Worm (Caenorhabditis elegans) whole organism, L1 larva: ENCODE data around the gene let-70.
A peak's percentile ranks its signal among the peaks of the same experiment; 100 is the strongest.

Experiments used
- C16A3.4 ChIP-seq: fragments of 150-350 bp; optimal IDR thresholded peaks from 2 replicates; lab custom pipeline; 2014; ENCODE audit warnings: missing biosample characterization, missing genetic modification characterization
- Y116A8C.19 ChIP-seq: sonication (generic microtip); optimal IDR thresholded peaks from 2 replicates; lab custom pipeline; 2016; ENCODE audit warnings: missing compliant biosample characterization, missing genetic modification characterization, borderline replicate concordance
- aha-1 ChIP-seq: fragments of 150-350 bp; optimal IDR thresholded peaks from 2 replicates; lab custom pipeline; 2014; ENCODE audit warnings: missing biosample characterization, missing genetic modification characterization
- ceh-82 ChIP-seq, 3 experiments: fragments of 150-350 bp in 1 of 3; sonication (generic microtip) in 2 of 3; optimal IDR thresholded peaks; 2 replicates each; lab custom pipeline; 2014 to 2017; ENCODE audit warnings: missing biosample characterization in 3 of 3, missing genetic modification characterization in 3 of 3
- dpl-1 ChIP-seq, 3 experiments: fragments of 150-350 bp in 2 of 3; sonication (generic microtip) in 1 of 3; optimal IDR thresholded peaks; 2 replicates each; lab custom pipeline; 2014 to 2017; ENCODE audit warnings: missing biosample characterization in 3 of 3, missing genetic modification characterization in 3 of 3, missing genetic modification reagents in 3 of 3
- dsc-1 ChIP-seq: sonication (generic microtip); optimal IDR thresholded peaks from 2 replicates; lab custom pipeline; 2016; ENCODE audit warnings: mild to moderate bottlenecking, missing genetic modification characterization, missing compliant biosample characterization
- efl-1 ChIP-seq, 4 experiments: fragments of 150-350 bp; optimal IDR thresholded peaks in 3 of 4; peaks in 1 of 4; 1 replicate in 1 of 4; 2 replicates in 3 of 4; lab custom pipeline; 2014; ENCODE audit warnings: missing biosample characterization in 2 of 4, missing genetic modification characterization in 2 of 4, missing genetic modification reagents in 2 of 4
- egl-13 ChIP-seq: sonication (generic microtip); optimal IDR thresholded peaks from 2 replicates; lab custom pipeline; 2016; ENCODE audit warnings: missing genotype, missing genetic modification reagents, missing genetic modification characterization, missing compliant biosample characterization
- elt-2 ChIP-seq: sonication (generic microtip); optimal IDR thresholded peaks from 2 replicates; lab custom pipeline; 2016; ENCODE audit warnings: missing genetic modification characterization, mild to moderate bottlenecking, inconsistent platforms, missing compliant biosample characterization, missing genetic modification reagents
- ets-5 ChIP-seq: fragments of 200-800 bp; sonication (Bioruptor generic); IDR thresholded peaks from 2 replicates; pipeline ENCODE4 v1.3.6; 2022; ENCODE audit warnings: missing genetic modification characterization, missing compliant biosample characterization
- fkh-4 ChIP-seq: sonication (generic microtip); optimal IDR thresholded peaks from 2 replicates; lab custom pipeline; 2016; ENCODE audit warnings: missing compliant biosample characterization, missing genetic modification characterization, borderline replicate concordance
- fkh-8 ChIP-seq: sonication (generic microtip); optimal IDR thresholded peaks from 2 replicates; lab custom pipeline; 2016; ENCODE audit warnings: mild to moderate bottlenecking, missing genetic modification characterization, missing compliant biosample characterization
- fos-1 ChIP-seq: fragments of 150-350 bp; optimal IDR thresholded peaks from 2 replicates; lab custom pipeline; 2014; ENCODE audit warnings: missing biosample characterization, missing genetic modification characterization
- hlh-4 ChIP-seq: sonication (generic microtip); optimal IDR thresholded peaks from 2 replicates; lab custom pipeline; 2016; ENCODE audit warnings: mild to moderate bottlenecking, missing genetic modification characterization, missing compliant biosample characterization
- irx-1 ChIP-seq: sonication (generic microtip); optimal IDR thresholded peaks from 2 replicates; lab custom pipeline; 2016; ENCODE audit warnings: missing genetic modification characterization, missing compliant biosample characterization
- isw-1 ChIP-seq: fragments of 200-800 bp; sonication (Bioruptor generic); IDR thresholded peaks from 2 replicates; pipeline ENCODE4 v1.3.6; 2022; ENCODE audit warnings: missing genetic modification characterization, missing compliant biosample characterization
- jun-1 ChIP-seq: fragments of 150-350 bp; optimal IDR thresholded peaks from 2 replicates; lab custom pipeline; 2014; ENCODE audit warnings: missing biosample characterization, missing genetic modification reagents, missing genetic modification characterization
- lin-13 ChIP-seq: fragments of 150-350 bp; optimal IDR thresholded peaks from 2 replicates; lab custom pipeline; 2014; ENCODE audit warnings: missing biosample characterization, missing genetic modification reagents, missing genetic modification characterization
- lin-15B ChIP-seq: fragments of 150-350 bp; sonication (generic microtip); optimal IDR thresholded peaks from 3 replicates; lab custom pipeline; 2014; ENCODE audit warnings: missing biosample characterization, missing genetic modification characterization
- lin-39 ChIP-seq: fragments of 150-350 bp; optimal IDR thresholded peaks from 2 replicates; lab custom pipeline; 2014; ENCODE audit warnings: missing biosample characterization, missing genetic modification reagents, missing genetic modification characterization
- lir-3 ChIP-seq: sonication (generic microtip); optimal IDR thresholded peaks from 2 replicates; lab custom pipeline; 2016; ENCODE audit warnings: mild to moderate bottlenecking, missing genetic modification characterization, moderate library complexity, missing compliant biosample characterization; ENCODE audit not compliant: poor library complexity
- lsy-2 ChIP-seq, 2 experiments: fragments of 150-350 bp; optimal IDR thresholded peaks; 2 replicates each; lab custom pipeline; 2014; ENCODE audit warnings: missing biosample characterization in 2 of 2, missing genetic modification characterization in 2 of 2
- mab-9 ChIP-seq: fragments of 200-800 bp; sonication (Bioruptor generic); IDR thresholded peaks from 2 replicates; pipeline ENCODE4 v1.3.6; 2022; ENCODE audit warnings: missing genetic modification reagents, missing genetic modification characterization, missing compliant biosample characterization
- mdl-1 ChIP-seq, 2 experiments: fragments of 150-350 bp; optimal IDR thresholded peaks; 2 replicates each; lab custom pipeline; 2014 to 2017; ENCODE audit warnings: missing biosample characterization in 2 of 2, missing genetic modification characterization in 2 of 2, inconsistent platforms in 1 of 2
- mef-2 ChIP-seq: fragments of 150-350 bp; optimal IDR thresholded peaks from 2 replicates; lab custom pipeline; 2014; ENCODE audit warnings: missing biosample characterization, missing genetic modification characterization
- nhr-11 ChIP-seq: fragments of 150-350 bp; optimal IDR thresholded peaks from 2 replicates; lab custom pipeline; 2014; ENCODE audit warnings: missing biosample characterization, missing genetic modification characterization
- nhr-12 ChIP-seq: sonication (generic microtip); optimal IDR thresholded peaks from 2 replicates; lab custom pipeline; 2017; ENCODE audit warnings: missing biosample characterization, missing genetic modification characterization
- nhr-19 ChIP-seq: fragments of 200-800 bp; sonication (Bioruptor generic); conservative IDR thresholded peaks from 2 replicates; pipeline ENCODE4 v1.3.6; 2022; ENCODE audit warnings: missing genetic modification characterization, missing compliant biosample characterization
- nhr-20 ChIP-seq: sonication (generic microtip); optimal IDR thresholded peaks from 2 replicates; lab custom pipeline; 2016; ENCODE audit warnings: mild to moderate bottlenecking, missing genetic modification characterization, missing compliant biosample characterization
- nhr-28 ChIP-seq: fragments of 150-350 bp; optimal IDR thresholded peaks from 2 replicates; lab custom pipeline; 2014; ENCODE audit warnings: missing biosample characterization, missing genetic modification characterization
- nhr-71 ChIP-seq: sonication (generic microtip); optimal IDR thresholded peaks from 2 replicates; lab custom pipeline; 2016; ENCODE audit warnings: mild to moderate bottlenecking, missing genetic modification characterization, moderate library complexity, missing compliant biosample characterization
- nhr-77 ChIP-seq: fragments of 150-350 bp; optimal IDR thresholded peaks from 2 replicates; lab custom pipeline; 2014; ENCODE audit warnings: missing biosample characterization, missing genetic modification characterization
- nhr-84 ChIP-seq: sonication (generic microtip); optimal IDR thresholded peaks from 2 replicates; lab custom pipeline; 2017; ENCODE audit warnings: missing biosample characterization, missing genetic modification characterization
- nhr-85 ChIP-seq: sonication (generic microtip); peaks from one replicate; lab custom pipeline; 2016; ENCODE audit warnings: missing genetic modification characterization, inconsistent platforms, missing compliant biosample characterization
- nhr-90 ChIP-seq: sonication (generic microtip); optimal IDR thresholded peaks from 2 replicates; lab custom pipeline; 2016; ENCODE audit warnings: mild to moderate bottlenecking, missing genetic modification characterization, missing compliant biosample characterization; ENCODE audit not compliant: poor library complexity
- pag-3 ChIP-seq: sonication (generic microtip); optimal IDR thresholded peaks from 2 replicates; lab custom pipeline; 2017; ENCODE audit warnings: missing genetic modification characterization, mild to moderate bottlenecking, missing compliant biosample characterization, antibody characterized with exemption, borderline replicate concordance; ENCODE audit not compliant: insufficient read depth
- skn-1 ChIP-seq: fragments of 150-350 bp; optimal IDR thresholded peaks from 2 replicates; lab custom pipeline; 2014; ENCODE audit warnings: missing biosample characterization, missing genetic modification characterization
- snpc-4 ChIP-seq: fragments of 150-350 bp; optimal IDR thresholded peaks from 2 replicates; lab custom pipeline; 2014; ENCODE audit warnings: missing biosample characterization, missing genetic modification characterization
- snu-23 ChIP-seq: sonication (generic microtip); optimal IDR thresholded peaks from 2 replicates; lab custom pipeline; 2016; ENCODE audit warnings: missing genetic modification characterization, missing compliant biosample characterization
- sox-4 ChIP-seq: sonication (generic microtip); optimal IDR thresholded peaks from 2 replicates; lab custom pipeline; 2016; ENCODE audit warnings: missing genetic modification characterization, missing compliant biosample characterization
- swsn-7 ChIP-seq: sonication (generic microtip); optimal IDR thresholded peaks from 2 replicates; lab custom pipeline; 2016; ENCODE audit warnings: missing genetic modification characterization, missing compliant biosample characterization
- unc-130 ChIP-seq: fragments of 150-350 bp; optimal IDR thresholded peaks from 2 replicates; lab custom pipeline; 2017; ENCODE audit warnings: missing biosample characterization, missing genetic modification characterization, inconsistent platforms
- unc-30 ChIP-seq: sonication (generic microtip); optimal IDR thresholded peaks from 2 replicates; lab custom pipeline; 2017; ENCODE audit warnings: missing biosample characterization, missing genetic modification characterization
- unc-86 ChIP-seq: sonication (generic microtip); optimal IDR thresholded peaks from 2 replicates; lab custom pipeline; 2016; ENCODE audit warnings: missing genetic modification characterization, missing compliant biosample characterization
- unc-98 ChIP-seq: fragments of 200-800 bp; sonication (Bioruptor generic); IDR thresholded peaks from 2 replicates; pipeline ENCODE4 v1.3.6; 2022; ENCODE audit warnings: missing genetic modification characterization, missing compliant biosample characterization
- xbp-1 ChIP-seq: sonication (generic microtip); optimal IDR thresholded peaks from 2 replicates; lab custom pipeline; 2016; ENCODE audit warnings: missing genetic modification characterization, missing compliant biosample characterization
- zag-1 ChIP-seq: fragments of 150-350 bp; optimal IDR thresholded peaks from 2 replicates; lab custom pipeline; 2014; ENCODE audit warnings: missing biosample characterization, missing genetic modification characterization
- zip-4 ChIP-seq: fragments of 200-800 bp; sonication (Bioruptor generic); optimal IDR thresholded peaks from 2 replicates; lab custom pipeline; 2018; ENCODE audit warnings: mild to moderate bottlenecking, missing genetic modification characterization, moderate library complexity, missing compliant biosample characterization

let-70 gene

ce11 chrIV:11037118-11037719 is 44.8 kb downstream of the let-70 start:
- TF ChIP-seq mef-2 (tag; lab: Kevin White, UChicago) (no peak), pag-3 (tag; lab: Kevin White, UChicago) (no peak), unc-30 (no peak), efl-1 (optimal IDR thresholded peaks at IDR 0.05; lab: Kevin White, UChicago) (no peak), efl-1 (GFP tag; optimal IDR thresholded peaks at IDR 0.05 in 1 of 2; lab: Kevin White, UChicago) (peak in 1 of 2 experiments; percentile 32), skn-1 (no peak), C16A3.4 (tag; lab: Kevin White, UChicago) (no peak), unc-98 (GFP tag; lab: Robert Waterston, UW) (no peak), lin-39 (tag; lab: Kevin White, UChicago) (no peak), elt-2 (tag; lab: Kevin White, UChicago) (peak; percentile 12), nhr-85 (no peak), nhr-84 (tag; lab: Kevin White, UChicago) (no peak), nhr-12 (tag; lab: Kevin White, UChicago) (no peak), lir-3 (tag; lab: Kevin White, UChicago) (no peak), aha-1 (tag; lab: Kevin White, UChicago) (no peak), nhr-28 (tag; lab: Kevin White, UChicago) (no peak), nhr-71 (tag; lab: Kevin White, UChicago) (peak; percentile 9), mab-9 (GFP tag; lab: Robert Waterston, UW) (no peak), nhr-90 (tag; lab: Kevin White, UChicago) (peak; percentile 17), zag-1 (tag; lab: Kevin White, UChicago) (peak; percentile 76), Y116A8C.19 (no peak)

- peak; percentile 58 for TF ChIP-seq fkh-8 (tag; lab: Kevin White, UChicago)
- TF ChIP-seq lir-3 (tag; lab: Kevin White, UChicago): peak; percentile 13
- TF ChIP-seq egl-13: peak; percentile 47
- peak; percentile 86 for TF ChIP-seq snu-23 (GFP tag; lab: Kevin White, UChicago)
- peak; percentile 43 for TF ChIP-seq isw-1 (GFP tag; lab: Robert Waterston, UW)
- TF ChIP-seq ets-5 (GFP tag; lab: Robert Waterston, UW): no peak
- peak; percentile 55 for TF ChIP-seq nhr-90 (tag; lab: Kevin White, UChicago)
- peak; percentile 12 for TF ChIP-seq snpc-4
- TF ChIP-seq hlh-4 (tag; lab: Kevin White, UChicago): no peak
- TF ChIP-seq zip-4 (GFP tag; lab: Kevin White, UChicago): no peak
- peak; percentile 42 for TF ChIP-seq unc-130 (tag; lab: Kevin White, UChicago)
- no peak for TF ChIP-seq mab-9 (GFP tag; lab: Robert Waterston, UW)
- TF ChIP-seq dsc-1 (tag; lab: Kevin White, UChicago): peak; percentile 61
- peak; percentile 82 for TF ChIP-seq nhr-71 (tag; lab: Kevin White, UChicago)
- peak; percentile 39 to 67 (median 60) for TF ChIP-seq ceh-82 (tag; optimal IDR thresholded peaks at IDR 0.05; lab: Kevin White, UChicago)
- TF ChIP-seq nhr-19 (GFP tag; lab: Robert Waterston, UW): peak; percentile 71
- peak; percentile 27 for TF ChIP-seq fos-1
- TF ChIP-seq dpl-1 (GFP tag; optimal IDR thresholded peaks at IDR 0.05; lab: Kevin White, UChicago): peak; percentile 59 to 75 (median 74)
- TF ChIP-seq C16A3.4 (tag; lab: Kevin White, UChicago): peak; percentile 73
- peak; percentile 61 for TF ChIP-seq irx-1 (tag; lab: Kevin White, UChicago)
- peak; percentile 56 for TF ChIP-seq unc-86 (tag; lab: Kevin White, UChicago)
- peak; percentile 79 for TF ChIP-seq nhr-20 (tag; lab: Kevin White, UChicago)
- no peak for TF ChIP-seq fkh-4 (tag; lab: Kevin White, UChicago)
- TF ChIP-seq lin-39 (tag; lab: Kevin White, UChicago): peak; percentile 54
- peak in 1 of 2 experiments; percentile 61 for TF ChIP-seq mdl-1 (tag; optimal IDR thresholded peaks at IDR 0.05; lab: Kevin White, UChicago)
- TF ChIP-seq lin-13 (GFP tag; lab: Kevin White, UChicago): peak; percentile 47
- TF ChIP-seq nhr-11 (tag; lab: Kevin White, UChicago): peak; percentile 45
- TF ChIP-seq efl-1 (optimal IDR thresholded peaks at IDR 0.05; lab: Kevin White, UChicago): peak; percentile 66 to 78
- TF ChIP-seq efl-1 (GFP tag; optimal IDR thresholded peaks at IDR 0.05 in 1 of 2; lab: Kevin White, UChicago): peak; percentile 68 to 96
- peak; percentile 82 to 85 for TF ChIP-seq lsy-2 (tag; optimal IDR thresholded peaks at IDR 0.05; lab: Kevin White, UChicago)
- TF ChIP-seq xbp-1 (tag; lab: Kevin White, UChicago): peak; percentile 94
- TF ChIP-seq sox-4: peak; percentile 19
- peak; percentile 79 for TF ChIP-seq swsn-7 (tag; lab: Kevin White, UChicago)
- peak; percentile 39 for TF ChIP-seq nhr-77 (tag; lab: Kevin White, UChicago)
- peak; percentile 30 for TF ChIP-seq jun-1 (tag; lab: Kevin White, UChicago)
- peak; percentile 3 for TF ChIP-seq elt-2 (tag; lab: Kevin White, UChicago)
- peak; percentile 6 for TF ChIP-seq lin-15B
These were observed 45.8 kb downstream of the let-70 start, which contains the start of gene fkb-1 for ce11 chrIV:11036222-11036621. Gene fkb-1, plus strand, starts transcription at chrIV:11036582.
